Worm (Caenorhabditis elegans) whole organism, L3 larva: ENCODE measurements around the gene cbp-3.

Experiments
- aly-2 ChIP-seq: fragments of 150-350 bp; optimal IDR thresholded peaks from 2 replicates; lab custom pipeline; 2014; ENCODE audit warnings: missing biosample characterization, missing genetic modification characterization
- ceh-82 ChIP-seq: fragments of 150-350 bp; optimal IDR thresholded peaks from 2 replicates; lab custom pipeline; 2014; ENCODE audit warnings: missing biosample characterization, missing genetic modification characterization
- mdl-1 ChIP-seq: fragments of 150-350 bp; optimal IDR thresholded peaks from 2 replicates; lab custom pipeline; 2014; ENCODE audit warnings: missing biosample characterization, missing genetic modification characterization
- nhr-237 ChIP-seq: fragments of 150-350 bp; optimal IDR thresholded peaks from 2 replicates; lab custom pipeline; 2014; ENCODE audit warnings: missing biosample characterization, missing genetic modification characterization
- ztf-11 ChIP-seq: fragments of 150-350 bp; optimal IDR thresholded peaks from 2 replicates; lab custom pipeline; 2014; ENCODE audit warnings: missing biosample characterization, missing genetic modification characterization
- ztf-4 ChIP-seq: fragments of 150-350 bp; optimal IDR thresholded peaks from 2 replicates; lab custom pipeline; 2014; ENCODE audit warnings: missing biosample characterization, missing genetic modification characterization

ce11 chrIII:9965444-9965843 is 51.7 kb downstream of the cbp-3 start:
- no peak for TF ChIP-seq aly-2 (tag; lab: Kevin White, UChicago)
- no peak for TF ChIP-seq mdl-1 (tag; lab: Kevin White, UChicago)
- no peak for TF ChIP-seq ceh-82 (tag; lab: Kevin White, UChicago)
- no peak for TF ChIP-seq nhr-237 (tag; lab: Kevin White, UChicago)
- TF ChIP-seq ztf-11 (tag; lab: Kevin White, UChicago), result no peak
- TF ChIP-seq ztf-4 (tag; lab: Kevin White, UChicago), result no peak
